Worm (Caenorhabditis elegans) whole organism, L2 larva: ENCODE measurements around the gene F54D5.2.

ENCODE experiments used
- R02D3.7 ChIP-seq: fragments of 150-350 bp; optimal IDR thresholded peaks from 2 replicates; lab custom pipeline; 2014; ENCODE audit warnings: missing biosample characterization, missing genetic modification characterization
- ama-1 ChIP-seq: fragments of 150-350 bp; optimal IDR thresholded peaks from 2 replicates; lab custom pipeline; 2018; ENCODE audit warnings: inconsistent platforms
- lsy-2 ChIP-seq, 2 experiments: fragments of 150-350 bp in 1 of 2; sonication (generic microtip) in 1 of 2; optimal IDR thresholded peaks; 2 replicates each; lab custom pipeline; 2014 to 2017; ENCODE audit warnings: missing biosample characterization in 2 of 2, missing genetic modification characterization in 2 of 2
- nhr-10 ChIP-seq: sonication (generic microtip); optimal IDR thresholded peaks from 2 replicates; lab custom pipeline; 2017; ENCODE audit warnings: missing biosample characterization, missing genetic modification characterization
- nhr-237 ChIP-seq: fragments of 150-350 bp; optimal IDR thresholded peaks from 2 replicates; lab custom pipeline; 2014; ENCODE audit warnings: missing biosample characterization, missing genetic modification characterization
- ztf-11 ChIP-seq: sonication (generic microtip); optimal IDR thresholded peaks from 2 replicates; lab custom pipeline; 2017; ENCODE audit warnings: missing biosample characterization, missing genetic modification characterization

ce11 chrII:11622605-11623004 lies 49.6 kb downstream of the F54D5.2 start:
- TF ChIP-seq R02D3.7 (tag; lab: Kevin White, UChicago) = no peak
- no peak for TF ChIP-seq ztf-11 (tag; lab: Kevin White, UChicago)
- TF ChIP-seq nhr-237 = no peak
- no peak for TF ChIP-seq nhr-10 (tag; lab: Kevin White, UChicago)
- TF ChIP-seq ama-1 (lab: Kevin White, UChicago) = no peak
- no peak for TF ChIP-seq lsy-2 (tag; optimal IDR thresholded peaks at IDR 0.05; lab: Kevin White, UChicago)
